Worm (Caenorhabditis elegans) whole organism, mixed stage, embryonic: ENCODE data around the gene F21C10.10.

Source experiments
- blmp-1 ChIP-seq: fragments of 150-350 bp; optimal IDR thresholded peaks from 2 replicates; lab custom pipeline; 2014; ENCODE audit warnings: missing biosample characterization, missing genetic modification characterization
- ces-1 ChIP-seq: fragments of 150-350 bp; optimal IDR thresholded peaks from 2 replicates; lab custom pipeline; 2014; ENCODE audit warnings: missing biosample characterization, missing genetic modification reagents, missing genetic modification characterization
- drap-1 ChIP-seq: fragments of 200-800 bp; sonication (Bioruptor generic); optimal IDR thresholded peaks from 3 replicates; lab custom pipeline; 2018; ENCODE audit warnings: mild to moderate bottlenecking, missing genetic modification characterization, missing compliant biosample characterization
- elt-3 ChIP-seq: fragments of 150-350 bp; optimal IDR thresholded peaks from 2 replicates; lab custom pipeline; 2014; ENCODE audit warnings: missing biosample characterization, missing genetic modification characterization
- flh-1 ChIP-seq: fragments of 200-800 bp; sonication (Bioruptor generic); optimal IDR thresholded peaks from 2 replicates; lab custom pipeline; 2018; ENCODE audit warnings: mild to moderate bottlenecking, missing genetic modification characterization, moderate library complexity, missing compliant biosample characterization
- mep-1 ChIP-seq: fragments of 150-350 bp; optimal IDR thresholded peaks from 2 replicates; lab custom pipeline; 2017; ENCODE audit warnings: missing biosample characterization, missing genetic modification reagents, missing genetic modification characterization, inconsistent platforms
- nhr-12 ChIP-seq: fragments of 150-350 bp; optimal IDR thresholded peaks from 2 replicates; lab custom pipeline; 2014; ENCODE audit warnings: missing biosample characterization, missing genetic modification characterization
- nhr-28 ChIP-seq: fragments of 150-350 bp; optimal IDR thresholded peaks from 2 replicates; lab custom pipeline; 2014; ENCODE audit warnings: missing biosample characterization, missing genetic modification characterization
- pha-4 ChIP-seq: fragments of 150-350 bp; optimal IDR thresholded peaks from 2 replicates; lab custom pipeline; 2018; ENCODE audit warnings: missing biosample characterization, missing genetic modification reagents, missing genetic modification characterization
- snpc-4 ChIP-seq: fragments of 150-350 bp; optimal IDR thresholded peaks from 2 replicates; lab custom pipeline; 2014; ENCODE audit warnings: missing biosample characterization, missing genetic modification characterization
- tbx-8 ChIP-seq: fragments of 200-800 bp; sonication (Bioruptor generic); optimal IDR thresholded peaks from 2 replicates; lab custom pipeline; 2018; ENCODE audit warnings: mild to moderate bottlenecking, missing genetic modification characterization, moderate library complexity, missing compliant biosample characterization
- zip-8 ChIP-seq: fragments of 150-350 bp; optimal IDR thresholded peaks from 2 replicates; lab custom pipeline; 2014; ENCODE audit warnings: missing biosample characterization, missing genetic modification characterization

ce11 chrV:9108219-9108618, 12.2 kb downstream of the F21C10.10 start, which contains the start of gene F21C10.18:
- no peak for TF ChIP-seq drap-1 (GFP tag; lab: Kevin White, UChicago)
- TF ChIP-seq nhr-12 (tag; lab: Kevin White, UChicago), result no peak
- TF ChIP-seq pha-4, result no peak
- TF ChIP-seq ces-1, result no peak
- no peak for TF ChIP-seq zip-8 (tag; lab: Kevin White, UChicago)
- TF ChIP-seq tbx-8 (GFP tag; lab: Kevin White, UChicago), result no peak
- no peak for TF ChIP-seq mep-1 (tag; lab: Kevin White, UChicago)
- no peak for TF ChIP-seq snpc-4 (tag; lab: Kevin White, UChicago)
- TF ChIP-seq elt-3 (tag; lab: Kevin White, UChicago), result no peak
- no peak for TF ChIP-seq blmp-1 (tag; lab: Kevin White, UChicago)
- no peak for TF ChIP-seq nhr-28 (tag; lab: Kevin White, UChicago)
- no peak for TF ChIP-seq flh-1 (GFP tag; lab: Kevin White, UChicago)
